Worm (Caenorhabditis elegans): ENCODE results near the gene abu-4.

ce11 chrV:2249310-2249709, 25.3 kb upstream of the abu-4 start, which contains the start of gene cyp-33C6:
- TF ChIP-seq ets-7 (tag; optimal IDR thresholded peaks at IDR 0.05) (no peak), tra-4 (tag; optimal IDR thresholded peaks at IDR 0.05) (no peak), sea-1 (GFP tag; conservative IDR thresholded peaks at IDR 0.05) (no peak), ceh-13 (GFP tag; optimal IDR thresholded peaks at IDR 0.05) (no peak), hmg-4 (GFP tag; optimal IDR thresholded peaks at IDR 0.05) (no peak), ama-1 (optimal IDR thresholded peaks at IDR 0.05) (no peak), aly-1 (tag; optimal IDR thresholded peaks at IDR 0.05) (no peak), hnd-1 (tag; optimal IDR thresholded peaks at IDR 0.05) (no peak), ceh-36 (tag; optimal IDR thresholded peaks at IDR 0.05) (no peak), pes-1 (GFP tag; IDR thresholded peaks at IDR 0.05) (no peak), flt-1 (GFP tag; IDR thresholded peaks at IDR 0.05) (no peak), scrt-1 (GFP tag; IDR thresholded peaks at IDR 0.05) (no peak), hmbx-1 (tag; optimal IDR thresholded peaks at IDR 0.05) (no peak), tbx-11 (GFP tag; IDR thresholded peaks at IDR 0.05) (no peak)
